Worm (Caenorhabditis elegans): Measurements from ENCODE around the gene H38K22.7.

Gene H38K22.7

DNA sequence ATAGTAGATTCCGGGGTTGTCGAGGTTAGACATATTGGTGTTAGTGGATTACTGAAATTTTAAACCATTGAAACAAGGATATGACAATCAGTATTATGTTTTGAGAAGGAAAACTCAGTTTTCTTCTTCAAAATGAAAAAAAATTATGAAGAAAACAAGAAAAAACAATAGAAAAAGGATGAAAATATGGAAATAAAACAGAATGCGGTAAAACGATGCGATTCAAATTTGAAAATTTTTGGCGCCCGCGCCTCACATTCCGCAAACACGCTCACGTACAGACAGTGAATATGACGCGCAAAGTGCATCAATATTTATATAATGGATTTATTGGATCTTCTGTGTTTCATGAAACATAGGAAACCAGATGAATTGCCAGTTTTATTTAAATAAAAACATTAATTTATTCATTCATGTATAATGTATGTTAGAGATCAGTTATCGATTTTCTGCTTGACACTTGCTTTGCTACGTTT is 30.2 kb upstream of the H38K22.7 start, which contains the start of gene mcm-5 (continued):
- peak; percentile 34 for TF ChIP-seq swsn-7 (tag; optimal IDR thresholded peaks at IDR 0.05)
- TF ChIP-seq ztf-4 (tag; optimal IDR thresholded peaks at IDR 0.05) = no peak
- peak; percentile 66 for TF ChIP-seq mep-1 (tag; optimal IDR thresholded peaks at IDR 0.05)
- TF ChIP-seq sup-37 (GFP tag; optimal IDR thresholded peaks at IDR 0.05) = no peak
- TF ChIP-seq fkh-10 (GFP tag; optimal IDR thresholded peaks at IDR 0.05) = no peak
- peak; percentile 49 for TF ChIP-seq skn-1 (tag; optimal IDR thresholded peaks at IDR 0.05)
- TF ChIP-seq zag-1 (tag; optimal IDR thresholded peaks at IDR 0.05) = no peak
- peak; percentile 65 for TF ChIP-seq nhr-85 (tag)
- TF ChIP-seq ceh-8 (GFP tag; optimal IDR thresholded peaks at IDR 0.05) = no peak

DNA sequence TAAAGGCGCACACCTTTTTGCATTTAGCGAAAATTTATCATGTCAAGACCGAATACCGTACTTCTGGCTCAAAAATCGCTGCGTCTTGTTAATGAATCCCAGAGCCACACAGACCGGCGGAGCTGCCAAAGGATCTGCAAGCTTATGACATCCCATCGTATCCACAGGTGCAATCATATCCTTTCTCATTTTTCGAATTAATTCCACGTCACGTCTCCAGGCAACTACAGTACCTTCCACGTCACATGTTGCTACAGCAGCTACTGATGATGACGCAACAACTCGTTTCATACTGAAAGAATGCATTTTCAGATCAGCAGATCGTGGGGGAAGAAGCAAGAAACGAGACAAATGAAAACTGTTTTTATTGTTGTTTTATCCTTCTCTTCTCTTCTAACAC is 28.4 kb upstream of the H38K22.7 start, which contains the start of gene R10E4.6:
R10E4.6 (plus strand) TSS at position 301 of the 400 bp plus-strand sequence.
- TF ChIP-seq ceh-82 (tag; optimal IDR thresholded peaks at IDR 0.05) (no peak), ztf-4 (tag; optimal IDR thresholded peaks at IDR 0.05) (no peak), elt-2 (tag; optimal IDR thresholded peaks at IDR 0.05) (no peak), unc-86 (tag; optimal IDR thresholded peaks at IDR 0.05) (no peak), zag-1 (tag; optimal IDR thresholded peaks at IDR 0.05) (no peak), lin-35 (GFP tag; optimal IDR thresholded peaks at IDR 0.05) (no peak), efl-3 (GFP tag; optimal IDR thresholded peaks at IDR 0.05) (no peak), irx-1 (tag; optimal IDR thresholded peaks at IDR 0.05) (no peak), swsn-7 (tag; optimal IDR thresholded peaks at IDR 0.05) (no peak), fos-1 (tag; optimal IDR thresholded peaks at IDR 0.05) (no peak), nhr-71 (tag; optimal IDR thresholded peaks at IDR 0.05) (no peak), sox-4 (tag; optimal IDR thresholded peaks at IDR 0.05) (no peak)

DNA sequence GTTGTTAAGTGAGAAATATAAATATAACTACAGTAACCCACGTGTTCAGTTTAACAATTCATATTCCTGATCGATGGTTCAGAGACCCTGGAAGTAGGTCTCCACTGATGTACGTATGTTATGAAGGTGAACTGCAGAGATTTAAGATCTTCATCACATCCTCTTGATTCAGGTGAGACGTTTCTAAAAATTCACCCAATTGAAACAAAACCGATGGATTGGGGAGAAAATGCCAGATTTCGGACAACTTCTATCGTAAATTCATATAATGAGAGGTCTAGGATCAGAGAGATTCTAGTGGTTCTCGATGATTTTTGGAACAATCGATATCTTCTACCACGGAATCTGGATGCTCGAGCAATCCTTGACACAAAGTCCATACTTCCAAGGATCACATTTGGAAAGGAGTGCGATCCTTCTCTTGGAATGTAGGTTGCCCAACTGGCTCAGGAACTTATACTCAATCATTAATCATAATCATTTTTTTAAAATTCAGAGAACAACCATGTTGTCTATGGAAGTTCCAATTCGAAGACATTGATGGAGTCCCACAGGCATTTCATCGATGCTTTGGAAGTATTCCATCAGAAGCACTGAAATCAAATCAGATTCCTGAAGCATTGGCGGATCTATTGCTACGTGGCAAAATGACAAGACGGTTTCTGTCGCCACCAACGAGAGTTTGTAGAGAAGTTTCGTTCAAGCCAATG is 27.2 kb upstream of the H38K22.7 start, which contains the start of the genes nth-1 and R10E4.7:
nth-1 (minus strand) TSS at position 101 of the 710 bp plus-strand sequence.
R10E4.7 (plus strand) TSS at position 660 of the 710 bp plus-strand sequence.
- TF ChIP-seq lin-35 (GFP tag; optimal IDR thresholded peaks at IDR 0.05) (no peak), efl-3 (GFP tag; optimal IDR thresholded peaks at IDR 0.05) (no peak), efl-1 (optimal IDR thresholded peaks at IDR 0.05) (no peak), efl-1 (GFP tag; optimal IDR thresholded peaks at IDR 0.05 in 1 of 2) (no peak), nhr-28 (tag; optimal IDR thresholded peaks at IDR 0.05) (no peak), lin-15B (tag; optimal IDR thresholded peaks at IDR 0.05) (no peak), elt-3 (tag; optimal IDR thresholded peaks at IDR 0.05) (no peak), sox-4 (tag; optimal IDR thresholded peaks at IDR 0.05) (no peak), mab-9 (GFP tag; IDR thresholded peaks at IDR 0.05) (no peak), unc-30 (tag; optimal IDR thresholded peaks at IDR 0.05) (no peak), unc-86 (tag; optimal IDR thresholded peaks at IDR 0.05) (no peak), C04F5.9 (tag; optimal IDR thresholded peaks at IDR 0.05) (no peak)

DNA sequence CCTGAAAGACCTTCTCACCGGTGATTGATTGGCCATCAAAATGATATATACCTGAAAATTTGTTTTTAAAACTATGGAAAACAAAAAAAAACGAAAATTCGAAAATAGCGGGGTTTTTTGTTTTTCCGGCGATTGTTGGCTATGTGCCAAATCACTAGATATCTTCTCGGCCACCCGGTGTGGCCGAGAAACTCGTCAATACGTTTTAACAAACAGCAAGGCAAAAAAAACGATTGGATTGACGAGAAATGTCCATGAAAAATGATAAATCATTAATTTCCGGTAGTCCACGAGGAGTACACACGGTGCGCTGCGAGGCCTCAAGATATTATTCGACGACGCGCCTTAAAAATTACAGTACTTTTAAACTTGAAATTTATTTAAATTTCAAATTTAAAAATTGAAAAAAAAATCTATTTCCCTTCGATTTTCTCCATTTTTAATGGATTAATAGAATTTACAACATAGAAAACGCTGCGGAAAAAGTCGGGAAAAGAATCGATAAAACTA is 20.5 kb upstream of the H38K22.7 start, which contains the start of gene R10E4.11:
R10E4.11 (minus strand) TSS at position 51 of the 510 bp plus-strand sequence.
- TF ChIP-seq efl-1 (optimal IDR thresholded peaks at IDR 0.05) = no peak
- peak in 1 of 2 experiments; percentile 9 for TF ChIP-seq efl-1 (GFP tag; optimal IDR thresholded peaks at IDR 0.05 in 1 of 2)
- no peak for TF ChIP-seq ces-1 (GFP tag; optimal IDR thresholded peaks at IDR 0.05)
- TF ChIP-seq ztf-11 (tag; optimal IDR thresholded peaks at IDR 0.05) = no peak

DNA sequence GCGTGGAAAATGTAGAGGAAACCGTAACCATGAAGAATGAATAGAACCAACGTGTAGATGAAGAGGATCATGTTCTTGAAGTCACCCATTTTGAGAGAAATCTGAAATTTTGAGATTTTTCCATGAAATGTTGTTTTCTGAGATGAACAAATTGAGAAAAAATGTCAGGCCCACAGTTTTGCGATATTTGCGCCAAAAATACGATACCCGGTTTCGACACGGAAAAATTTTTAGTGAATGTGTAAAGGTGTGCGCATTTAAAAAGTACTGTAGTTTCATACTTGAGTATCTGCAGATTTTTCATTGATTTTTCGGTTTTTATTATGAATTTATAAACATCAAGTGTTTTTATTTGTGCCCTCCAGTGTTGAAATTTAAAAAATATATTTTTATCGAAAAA is 19.2 kb upstream of the H38K22.7 start, which contains the start of gene R10E4.9:
R10E4.9 (minus strand) TSS at position 101 of the 400 bp plus-strand sequence.
- TF ChIP-seq ets-5 (GFP tag; IDR thresholded peaks at IDR 0.05) (no peak), zip-4 (GFP tag; optimal IDR thresholded peaks at IDR 0.05) (no peak), unc-86 (tag; optimal IDR thresholded peaks at IDR 0.05) (no peak), nhr-11 (tag; optimal IDR thresholded peaks at IDR 0.05) (no peak), swsn-7 (tag; optimal IDR thresholded peaks at IDR 0.05) (no peak), nhr-77 (tag; optimal IDR thresholded peaks at IDR 0.05) (no peak), tlp-1 (tag; optimal IDR thresholded peaks at IDR 0.05) (no peak), lsy-2 (tag; optimal IDR thresholded peaks at IDR 0.05) (no peak), fkh-4 (tag; optimal IDR thresholded peaks at IDR 0.05; ENCODE audit: borderline replicate concordance) (no peak), elt-2 (tag; optimal IDR thresholded peaks at IDR 0.05) (no peak), hlh-17 (GFP tag; optimal IDR thresholded peaks at IDR 0.05; ENCODE audit: borderline replicate concordance) (no peak), xbp-1 (tag; optimal IDR thresholded peaks at IDR 0.05) (no peak), rnt-1 (tag; optimal IDR thresholded peaks at IDR 0.05) (no peak), skn-1 (tag; optimal IDR thresholded peaks at IDR 0.05) (no peak), blmp-1 (tag; optimal IDR thresholded peaks at IDR 0.05) (no peak), aly-2 (tag; optimal IDR thresholded peaks at IDR 0.05) (no peak), nhr-12 (tag; optimal IDR thresholded peaks at IDR 0.05) (no peak)
